Worm (Caenorhabditis elegans): ENCODE data around the gene Y50E8A.11.

- TF ChIP-seq drap-1 (GFP tag; optimal IDR thresholded peaks at IDR 0.05) = no peak
- no peak for TF ChIP-seq snpc-4 (tag; optimal IDR thresholded peaks at IDR 0.05)
Measured at ce11 chrV:14784787-14785186, 3.6 kb downstream of the Y50E8A.11 start.

Data from whole organism, mixed stage, embryonic.